Worm (Caenorhabditis elegans): ENCODE results near the gene math-10.

DNA sequence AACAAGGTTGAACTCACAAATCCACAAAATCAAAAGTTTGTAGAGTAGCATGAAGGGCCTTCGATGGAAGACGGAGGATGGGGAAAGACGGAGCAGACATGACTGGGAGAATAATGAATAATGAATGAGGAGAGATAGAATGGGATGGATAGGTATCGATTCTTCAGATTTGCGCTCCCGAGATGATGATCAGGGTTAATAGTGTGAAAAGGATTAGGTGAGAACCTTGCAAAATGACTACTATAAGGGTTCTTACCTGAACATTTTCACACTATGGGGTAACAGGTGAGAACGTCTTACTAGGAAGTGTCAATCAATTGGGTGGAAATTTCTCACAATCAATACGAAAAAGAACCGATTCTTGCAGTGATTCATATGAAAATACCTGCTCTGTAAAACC lies 21.0 kb upstream of the math-10 start, which contains the start of gene fbxb-96:
- TF ChIP-seq W03F9.2 (tag; optimal IDR thresholded peaks at IDR 0.05) (no peak), him-1 (tag; optimal IDR thresholded peaks at IDR 0.05) (no peak), dao-5 (tag; optimal IDR thresholded peaks at IDR 0.05) (no peak)

Measured in whole organism, L4/young adult.